Fruit fly (Drosophila melanogaster) whole organism, embryonic: ENCODE data around the gene CG7974.

ENCODE experiments used
- B-H1 ChIP-seq: fragments of 200-800 bp; sonication (Bioruptor generic); IDR thresholded peaks from 3 replicates; pipeline ENCODE4 v1.3.6; 2022; ENCODE audit warnings: missing biosample characterization, missing genetic modification characterization
- CG10274 ChIP-seq: fragments of 200-800 bp; sonication (Bioruptor generic); optimal IDR thresholded peaks from 3 replicates; lab custom pipeline; 2017; ENCODE audit warnings: missing biosample characterization, mild to moderate bottlenecking, missing genetic modification characterization
- CG11398 ChIP-seq: fragments of 200-800 bp; sonication (Bioruptor generic); optimal IDR thresholded peaks from 2 replicates; lab custom pipeline; 2016; ENCODE audit warnings: missing biosample characterization, missing genetic modification characterization
- CG11504 ChIP-seq: fragments of 200-800 bp; sonication (Bioruptor generic); optimal IDR thresholded peaks from 3 replicates; lab custom pipeline; 2019; ENCODE audit warnings: missing biosample characterization, mild to moderate bottlenecking, missing genetic modification characterization, moderate library complexity
- CG11723 ChIP-seq: fragments of 200-800 bp; sonication (Bioruptor generic); optimal IDR thresholded peaks from 2 replicates; lab custom pipeline; 2017; ENCODE audit warnings: missing biosample characterization, mild to moderate bottlenecking, missing genetic modification characterization
- CG12104 ChIP-seq: fragments of 200-800 bp; sonication (Bioruptor generic); optimal IDR thresholded peaks from 3 replicates; lab custom pipeline; 2016; ENCODE audit warnings: missing biosample characterization, missing genetic modification characterization
- CG14965 ChIP-seq: fragments of 200-800 bp; sonication (Bioruptor generic); optimal IDR thresholded peaks from 2 replicates; lab custom pipeline; 2016; ENCODE audit warnings: missing biosample characterization, missing genetic modification characterization, borderline replicate concordance
- CG30431 ChIP-seq: fragments of 200-800 bp; sonication (Bioruptor generic); optimal IDR thresholded peaks from 2 replicates; lab custom pipeline; 2017; ENCODE audit warnings: missing biosample characterization, missing genetic modification characterization
- CG31388 ChIP-seq: fragments of 200-800 bp; sonication (Bioruptor generic); optimal IDR thresholded peaks from 2 replicates; lab custom pipeline; 2016; ENCODE audit warnings: missing biosample characterization, missing genetic modification characterization
- CG3163 ChIP-seq: fragments of 200-800 bp; sonication (Bioruptor generic); optimal IDR thresholded peaks from 3 replicates; lab custom pipeline; 2016; ENCODE audit warnings: missing biosample characterization, missing genetic modification characterization
- CG32772 ChIP-seq: fragments of 200-800 bp; sonication (Bioruptor generic); IDR thresholded peaks from 2 replicates; pipeline ENCODE4 v1.3.6; 2022; ENCODE audit warnings: missing biosample characterization, missing genetic modification characterization
- CG3995 ChIP-seq: fragments of 200-800 bp; sonication (Bioruptor generic); optimal IDR thresholded peaks from 3 replicates; lab custom pipeline; 2016; ENCODE audit warnings: missing biosample characterization, missing genetic modification characterization
- CG43689 ChIP-seq: fragments of 200-800 bp; sonication (Bioruptor generic); IDR thresholded peaks from 2 replicates; pipeline ENCODE4 v1.3.6; 2022; ENCODE audit warnings: missing biosample characterization, missing genetic modification characterization
- CG6175 ChIP-seq: fragments of 200-800 bp; sonication (Bioruptor generic); IDR thresholded peaks from 3 replicates; pipeline ENCODE4 v1.3.6; 2022; ENCODE audit warnings: missing biosample characterization, missing genetic modification characterization
- CG6813 ChIP-seq: fragments of 200-800 bp; sonication (Bioruptor generic); optimal IDR thresholded peaks from 2 replicates; lab custom pipeline; 2017; ENCODE audit warnings: missing biosample characterization, missing genetic modification characterization, mild to moderate bottlenecking, moderate library complexity, missing genetic modification reagents
- CG7271 ChIP-seq: fragments of 200-800 bp; sonication (Bioruptor generic); optimal IDR thresholded peaks from 2 replicates; lab custom pipeline; 2018; ENCODE audit warnings: missing biosample characterization, mild to moderate bottlenecking, missing genetic modification characterization, moderate library complexity
- CG8765 ChIP-seq: fragments of 200-800 bp; sonication (Bioruptor generic); IDR thresholded peaks from 2 replicates; pipeline ENCODE4 v1.3.6; 2022; ENCODE audit warnings: missing biosample characterization, missing genetic modification characterization
- CG9609 ChIP-seq: fragments of 200-800 bp; sonication (Bioruptor generic); optimal IDR thresholded peaks from 3 replicates; lab custom pipeline; 2016; ENCODE audit warnings: missing biosample characterization, missing genetic modification characterization
- CG9797 ChIP-seq: fragments of 200-800 bp; sonication (Bioruptor generic); optimal IDR thresholded peaks from 3 replicates; lab custom pipeline; 2018; ENCODE audit warnings: missing biosample characterization, mild to moderate bottlenecking, missing genetic modification characterization
- CTCF ChIP-seq: fragments of 200-800 bp; sonication (Bioruptor generic); optimal IDR thresholded peaks from 2 replicates; lab custom pipeline; 2017; ENCODE audit warnings: missing biosample characterization, mild to moderate bottlenecking, missing genetic modification characterization, moderate library complexity
- D19B ChIP-seq: fragments of 200-800 bp; sonication (Bioruptor generic); optimal IDR thresholded peaks from 2 replicates; lab custom pipeline; 2017; ENCODE audit warnings: missing biosample characterization, mild to moderate bottlenecking, missing genetic modification characterization
- Dad ChIP-seq: fragments of 200-800 bp; sonication (Bioruptor generic); optimal IDR thresholded peaks from 3 replicates; lab custom pipeline; 2016; ENCODE audit warnings: missing biosample characterization, missing genetic modification characterization
- Drgx ChIP-seq: fragments of 200-800 bp; sonication (Bioruptor generic); IDR thresholded peaks from 2 replicates; pipeline ENCODE4 v1.3.6; 2022; ENCODE audit warnings: missing biosample characterization, missing genetic modification characterization
- Fer2 ChIP-seq: fragments of 200-800 bp; sonication (Bioruptor generic); optimal IDR thresholded peaks from 2 replicates; lab custom pipeline; 2018; ENCODE audit warnings: missing biosample characterization, mild to moderate bottlenecking, missing genetic modification characterization, moderate library complexity
- HLH4C ChIP-seq: fragments of 200-800 bp; sonication (Bioruptor generic); IDR thresholded peaks from 3 replicates; pipeline ENCODE4 v1.3.6; 2022; ENCODE audit warnings: missing biosample characterization, missing genetic modification characterization; ENCODE audit not compliant: partially characterized antibody
- Rfx ChIP-seq: fragments of 200-800 bp; sonication (Bioruptor generic); IDR thresholded peaks from 2 replicates; pipeline ENCODE4 v1.3.6; 2022; ENCODE audit warnings: missing biosample characterization, missing genetic modification characterization
- Side ChIP-seq: fragments of 200-800 bp; sonication (Bioruptor generic); optimal IDR thresholded peaks from 2 replicates; lab custom pipeline; 2016; ENCODE audit warnings: missing biosample characterization, missing genetic modification characterization
- Sox100B ChIP-seq: fragments of 200-800 bp; sonication (Bioruptor generic); optimal IDR thresholded peaks from 3 replicates; lab custom pipeline; 2018; ENCODE audit warnings: missing biosample characterization, mild to moderate bottlenecking, missing genetic modification characterization
- Stat92E ChIP-seq, 3 experiments: fragments of >200 bp in 2 of 3; fragments of 200-800 bp in 1 of 3; sonication (Bioruptor generic) in 1 of 3; optimal IDR thresholded peaks; 2 replicates each; lab custom pipeline; 2017 to 2019; ENCODE audit warnings: missing biosample characterization in 3 of 3, missing genetic modification characterization in 3 of 3, mild to moderate bottlenecking in 1 of 3, moderate library complexity in 1 of 3
- TFAM ChIP-seq: fragments of 200-800 bp; sonication (Bioruptor generic); optimal IDR thresholded peaks from 2 replicates; lab custom pipeline; 2017; ENCODE audit warnings: missing biosample characterization, missing genetic modification characterization, inconsistent platforms
- bcd ChIP-seq: fragments of 200-800 bp; sonication (Bioruptor generic); optimal IDR thresholded peaks from 2 replicates; lab custom pipeline; 2017; ENCODE audit warnings: missing biosample characterization, mild to moderate bottlenecking, missing genetic modification characterization
- cas ChIP-seq: fragments of 200-800 bp; sonication (Bioruptor generic); IDR thresholded peaks from 2 replicates; pipeline ENCODE4 v1.3.6; 2022; ENCODE audit warnings: missing biosample characterization, missing genetic modification characterization
- caup ChIP-seq: fragments of 200-800 bp; sonication (Bioruptor generic); optimal IDR thresholded peaks from 3 replicates; lab custom pipeline; 2017; ENCODE audit warnings: missing biosample characterization, mild to moderate bottlenecking, missing genetic modification characterization, moderate library complexity; ENCODE audit not compliant: severe bottlenecking
- da ChIP-seq: fragments of 200-800 bp; sonication (Bioruptor generic); optimal IDR thresholded peaks from 2 replicates; lab custom pipeline; 2016; ENCODE audit warnings: missing biosample characterization, missing genetic modification characterization
- en ChIP-seq: fragments of 200-800 bp; sonication (Bioruptor generic); optimal IDR thresholded peaks from 2 replicates; lab custom pipeline; 2016; ENCODE audit warnings: missing biosample characterization, missing genetic modification characterization
- ewg ChIP-seq: fragments of 200-800 bp; sonication (Bioruptor generic); optimal IDR thresholded peaks from 3 replicates; lab custom pipeline; 2017; ENCODE audit warnings: mild to moderate bottlenecking, missing biosample characterization, missing genetic modification reagents, missing genetic modification characterization
- gcm2 ChIP-seq: fragments of 200-800 bp; sonication (Bioruptor generic); optimal IDR thresholded peaks from 2 replicates; lab custom pipeline; 2016; ENCODE audit warnings: missing biosample characterization, missing genetic modification characterization
- gfzf ChIP-seq: fragments of 200-800 bp; sonication (Bioruptor generic); optimal IDR thresholded peaks from 2 replicates; lab custom pipeline; 2016; ENCODE audit warnings: missing biosample characterization, mild to moderate bottlenecking, missing genetic modification characterization, moderate library complexity
- ken ChIP-seq: fragments of 200-800 bp; sonication (Bioruptor generic); IDR thresholded peaks from 3 replicates; pipeline ENCODE4 v1.3.6; 2022; ENCODE audit warnings: missing biosample characterization, missing genetic modification characterization
- phol ChIP-seq: fragments of 200-800 bp; sonication (Bioruptor generic); optimal IDR thresholded peaks from 3 replicates; lab custom pipeline; 2018; ENCODE audit warnings: missing biosample characterization, mild to moderate bottlenecking, missing genetic modification characterization, moderate library complexity
- prd ChIP-seq, 3 experiments: fragments of >200 bp in 2 of 3; fragments of 200-800 bp in 1 of 3; sonication (Bioruptor generic) in 1 of 3; optimal IDR thresholded peaks in 2 of 3; IDR thresholded peaks in 1 of 3; 2 replicates in 2 of 3; 3 replicates in 1 of 3; pipeline versions ENCODE4 v1.3.6 to Lab custom; 2017 to 2022; ENCODE audit warnings: missing biosample characterization in 1 of 3, missing genetic modification characterization in 1 of 3
- pzg ChIP-seq: fragments of 200-800 bp; sonication (Bioruptor generic); optimal IDR thresholded peaks from 3 replicates; lab custom pipeline; 2018; ENCODE audit warnings: missing biosample characterization, mild to moderate bottlenecking, missing genetic modification characterization, moderate library complexity
- repo ChIP-seq: fragments of 200-800 bp; sonication (Bioruptor generic); optimal IDR thresholded peaks from 2 replicates; lab custom pipeline; 2016; ENCODE audit warnings: missing biosample characterization, missing genetic modification characterization
- slou ChIP-seq: fragments of 200-800 bp; sonication (Bioruptor generic); optimal IDR thresholded peaks from 3 replicates; lab custom pipeline; 2016; ENCODE audit warnings: missing biosample characterization, missing genetic modification characterization
- so ChIP-seq: fragments of 200-800 bp; sonication (Bioruptor generic); IDR thresholded peaks from 3 replicates; pipeline ENCODE4 v1.3.6; 2022; ENCODE audit warnings: missing biosample characterization, missing genetic modification characterization
- tap ChIP-seq: fragments of 200-800 bp; optimal IDR thresholded peaks from 3 replicates; lab custom pipeline; 2019; ENCODE audit warnings: missing biosample characterization, mild to moderate bottlenecking, missing genetic modification characterization, moderate library complexity
- unpg ChIP-seq: fragments of 200-800 bp; sonication (Bioruptor generic); optimal IDR thresholded peaks from 3 replicates; lab custom pipeline; 2018; ENCODE audit warnings: missing biosample characterization, mild to moderate bottlenecking, missing genetic modification characterization, moderate library complexity
- vfl ChIP-seq: fragments of 200-800 bp; sonication (Bioruptor generic); optimal IDR thresholded peaks from 2 replicates; lab custom pipeline; 2016; ENCODE audit warnings: missing biosample characterization, missing genetic modification characterization
- wdn ChIP-seq: fragments of 200-800 bp; sonication (Bioruptor generic); IDR thresholded peaks from 2 replicates; pipeline ENCODE4 v1.3.6; 2022; ENCODE audit warnings: missing biosample characterization, missing genetic modification characterization
- zen ChIP-seq: fragments of 200-800 bp; sonication (Bioruptor generic); optimal IDR thresholded peaks from 3 replicates; lab custom pipeline; 2018; ENCODE audit warnings: missing biosample characterization, mild to moderate bottlenecking, missing genetic modification characterization, moderate library complexity

CG7974 gene

DNA sequence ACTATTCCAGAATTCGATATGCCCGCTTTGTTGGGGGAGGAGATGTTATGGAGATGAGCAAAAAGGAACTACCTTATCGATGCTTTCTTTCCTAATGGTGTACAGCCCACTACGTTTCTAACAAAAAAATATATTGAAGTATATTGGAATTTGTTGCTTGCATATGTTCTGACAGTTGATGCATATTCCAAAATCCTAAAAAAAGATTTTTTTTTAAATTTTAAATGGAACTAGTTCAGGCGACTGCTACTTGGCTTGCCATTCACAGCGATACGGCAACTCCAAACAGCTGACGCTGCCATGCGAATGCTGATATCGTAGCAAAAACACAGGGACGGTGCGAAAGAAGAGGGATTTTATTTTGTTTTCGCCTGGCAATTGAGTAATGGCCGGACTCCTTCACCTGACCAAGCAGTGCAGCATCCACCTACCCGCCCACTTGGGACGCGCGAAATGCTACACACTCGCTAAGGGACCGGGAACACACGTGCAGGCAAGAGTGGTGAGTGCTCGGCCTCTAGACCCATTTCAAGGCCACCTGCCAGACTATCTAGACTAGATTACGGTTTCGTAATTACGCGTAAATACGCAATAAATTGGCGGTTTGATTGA lies 46.7 kb upstream of the CG7974 start, which contains the start of the genes CG13926, ABCB7 and CG33230 (continued):
- no peak for TF ChIP-seq CG30431 (GFP tag; lab: Kevin White, UChicago)
- TF ChIP-seq CG32772 (GFP tag; lab: Robert Waterston, UW): no peak
- TF ChIP-seq slou: no peak
- no peak for TF ChIP-seq Dad
- no peak for TF ChIP-seq gfzf (GFP tag; lab: Kevin White, UChicago)
- TF ChIP-seq gcm2 (GFP tag; lab: Kevin White, UChicago): no peak
- no peak for TF ChIP-seq CG14965 (GFP tag; lab: Kevin White, UChicago)
- TF ChIP-seq B-H1 (GFP tag; lab: Robert Waterston, UW): no peak
- TF ChIP-seq en (GFP tag; lab: Kevin White, UChicago): no peak
- TF ChIP-seq CG3163 (GFP tag; lab: Kevin White, UChicago): no peak
- no peak for TF ChIP-seq unpg (GFP tag; lab: Kevin White, UChicago)
- TF ChIP-seq CG9797 (GFP tag; lab: Kevin White, UChicago): no peak
- no peak for TF ChIP-seq CG31388
- no peak for TF ChIP-seq repo (GFP tag; lab: Kevin White, UChicago)
- TF ChIP-seq so: no peak
- no peak for TF ChIP-seq caup (GFP tag; lab: Kevin White, UChicago)
- TF ChIP-seq CG12104 (GFP tag; lab: Kevin White, UChicago): no peak
- no peak for TF ChIP-seq CG43689 (GFP tag; lab: Robert Waterston, UW)
- no peak for TF ChIP-seq tap (tag; lab: Kevin White, UChicago)
- peak; percentile 54 for TF ChIP-seq pzg (GFP tag; lab: Kevin White, UChicago)
- peak in 1 of 3 experiments; percentile 53 for TF ChIP-seq Stat92E (GFP tag; optimal IDR thresholded peaks at IDR 0.05; lab: Kevin White, UChicago)
- TF ChIP-seq vfl (GFP tag; lab: Kevin White, UChicago): no peak
- TF ChIP-seq CG11398 (GFP tag; lab: Kevin White, UChicago): no peak
- TF ChIP-seq wdn (GFP tag; lab: Robert Waterston, UW): no peak
- TF ChIP-seq CG6813: no peak
- TF ChIP-seq ken (GFP tag; lab: Robert Waterston, UW): no peak
- no peak for TF ChIP-seq Fer2 (tag; lab: Kevin White, UChicago)
- no peak for TF ChIP-seq prd (optimal IDR thresholded peaks at IDR 0.05; lab: Kevin White, UChicago)
- TF ChIP-seq prd (GFP tag; IDR thresholded peaks at IDR 0.05; lab: Robert Waterston, UW): peak; percentile 20; the same call in 2 of the 3 replicates
- TF ChIP-seq D19B (GFP tag; lab: Kevin White, UChicago): no peak
- TF ChIP-seq ewg (GFP tag; lab: Kevin White, UChicago): no peak
- peak; percentile 95 for TF ChIP-seq CG10274 (GFP tag; lab: Kevin White, UChicago)
- TF ChIP-seq bcd (GFP tag; lab: Kevin White, UChicago): peak; percentile 15
- no peak for TF ChIP-seq TFAM (GFP tag; lab: Kevin White, UChicago)
- TF ChIP-seq CG9609 (GFP tag; lab: Kevin White, UChicago): no peak
- no peak for TF ChIP-seq Sox100B (GFP tag; lab: Kevin White, UChicago)
- TF ChIP-seq CG7271 (tag; lab: Kevin White, UChicago): no peak
- TF ChIP-seq da (GFP tag; lab: Kevin White, UChicago): no peak
- no peak for TF ChIP-seq cas (GFP tag; lab: Robert Waterston, UW)
- 0 out of 3 replicates have a peak, but pooled peaks have one; percentile 34 for TF ChIP-seq HLH4C (GFP tag; lab: Robert Waterston, UW)
- TF ChIP-seq Side (GFP tag; lab: Kevin White, UChicago): no peak
- TF ChIP-seq CG6175 (GFP tag; lab: Robert Waterston, UW): no peak
- peak; percentile 24 for TF ChIP-seq CG3995 (GFP tag; lab: Kevin White, UChicago)
- peak; percentile 15 for TF ChIP-seq zen
- TF ChIP-seq Drgx (GFP tag; lab: Robert Waterston, UW): 0 out of 2 replicates have a peak, but pooled peaks have one; percentile 12
- TF ChIP-seq phol (tag; lab: Kevin White, UChicago): peak; percentile 52
- TF ChIP-seq CG11504 (tag; lab: Kevin White, UChicago): no peak
- no peak for TF ChIP-seq CTCF (GFP tag; lab: Kevin White, UChicago)
- TF ChIP-seq CG8765: no peak
- peak; percentile 57; the same call in 1 of the 2 replicates for TF ChIP-seq Rfx (GFP tag; lab: Robert Waterston, UW)
- no peak for TF ChIP-seq CG11723 (GFP tag; lab: Kevin White, UChicago)
